Fruit fly (Drosophila melanogaster) whole organism, embryonic: ENCODE results near the gene Orct2.

Experiments
- Adf1 ChIP-seq: fragments of 200-800 bp; sonication (Bioruptor generic); IDR thresholded peaks from 2 replicates; pipeline ENCODE4 v1.3.6; 2022; ENCODE audit warnings: missing biosample characterization, missing genetic modification characterization
- Antp ChIP-seq: fragments of 200-800 bp; sonication (Bioruptor generic); optimal IDR thresholded peaks from 3 replicates; lab custom pipeline; 2016; ENCODE audit warnings: missing biosample characterization, missing genetic modification characterization
- CG10321 ChIP-seq: fragments of 200-800 bp; sonication (Bioruptor generic); IDR thresholded peaks from 2 replicates; pipeline ENCODE4 v1.3.6; 2022; ENCODE audit warnings: missing biosample characterization, missing genetic modification characterization
- CG10979 ChIP-seq: fragments of 200-800 bp; sonication (Bioruptor generic); optimal IDR thresholded peaks from 2 replicates; lab custom pipeline; 2018; ENCODE audit warnings: missing biosample characterization, mild to moderate bottlenecking, missing genetic modification characterization, moderate library complexity
- CG11247 ChIP-seq: fragments of 200-800 bp; sonication (Bioruptor generic); IDR thresholded peaks from 2 replicates; pipeline ENCODE4 v1.3.6; 2022; ENCODE audit warnings: missing biosample characterization, missing genetic modification characterization
- CG11398 ChIP-seq: fragments of 200-800 bp; sonication (Bioruptor generic); optimal IDR thresholded peaks from 2 replicates; lab custom pipeline; 2016; ENCODE audit warnings: missing biosample characterization, missing genetic modification characterization
- CG11695 ChIP-seq: fragments of 200-800 bp; sonication (Bioruptor generic); IDR thresholded peaks from 3 replicates; pipeline ENCODE4 v1.3.6; 2022; ENCODE audit warnings: missing biosample characterization, missing genetic modification characterization
- CG1233 ChIP-seq: fragments of 200-800 bp; sonication (Bioruptor generic); optimal IDR thresholded peaks from 4 replicates; lab custom pipeline; 2018; ENCODE audit warnings: missing biosample characterization, mild to moderate bottlenecking, missing genetic modification characterization
- CG13894 ChIP-seq: fragments of 200-800 bp; sonication (Bioruptor generic); optimal IDR thresholded peaks from 3 replicates; lab custom pipeline; 2018; ENCODE audit warnings: missing biosample characterization, mild to moderate bottlenecking, missing genetic modification characterization, moderate library complexity
- CG16779 ChIP-seq: fragments of 200-800 bp; sonication (Bioruptor generic); IDR thresholded peaks from 2 replicates; pipeline ENCODE4 v1.3.6; 2022; ENCODE audit warnings: missing biosample characterization, missing genetic modification characterization
- CG16815 ChIP-seq: fragments of 200-800 bp; sonication (Bioruptor generic); optimal IDR thresholded peaks from 3 replicates; lab custom pipeline; 2017; ENCODE audit warnings: missing biosample characterization, mild to moderate bottlenecking, missing genetic modification characterization
- CG17912 ChIP-seq: fragments of 200-800 bp; sonication (Bioruptor generic); optimal IDR thresholded peaks from 2 replicates; lab custom pipeline; 2018; ENCODE audit warnings: missing biosample characterization, mild to moderate bottlenecking, missing genetic modification characterization
- CG32772 ChIP-seq: fragments of 200-800 bp; sonication (Bioruptor generic); IDR thresholded peaks from 2 replicates; pipeline ENCODE4 v1.3.6; 2022; ENCODE audit warnings: missing biosample characterization, missing genetic modification characterization
- CG34224 ChIP-seq: fragments of 200-800 bp; sonication (Bioruptor generic); IDR thresholded peaks from 3 replicates; pipeline ENCODE4 v1.3.6; 2022; ENCODE audit warnings: missing biosample characterization, missing genetic modification characterization; ENCODE audit not compliant: partially characterized antibody
- CG6175 ChIP-seq: fragments of 200-800 bp; sonication (Bioruptor generic); IDR thresholded peaks from 3 replicates; pipeline ENCODE4 v1.3.6; 2022; ENCODE audit warnings: missing biosample characterization, missing genetic modification characterization
- CG6854 ChIP-seq: fragments of 200-800 bp; sonication (Bioruptor generic); optimal IDR thresholded peaks from 3 replicates; lab custom pipeline; 2017; ENCODE audit warnings: missing biosample characterization, mild to moderate bottlenecking, missing genetic modification characterization
- CG7271 ChIP-seq: fragments of 200-800 bp; sonication (Bioruptor generic); optimal IDR thresholded peaks from 2 replicates; lab custom pipeline; 2018; ENCODE audit warnings: missing biosample characterization, mild to moderate bottlenecking, missing genetic modification characterization, moderate library complexity
- CG7786 ChIP-seq: fragments of 200-800 bp; sonication (Bioruptor generic); optimal IDR thresholded peaks from 2 replicates; lab custom pipeline; 2016; ENCODE audit warnings: missing biosample characterization, missing genetic modification characterization
- CHES-1-like ChIP-seq: fragments of 200-800 bp; sonication (Bioruptor generic); optimal IDR thresholded peaks from 2 replicates; lab custom pipeline; 2016; ENCODE audit warnings: missing biosample characterization, missing genetic modification characterization
- D19A ChIP-seq: fragments of 200-800 bp; optimal IDR thresholded peaks from 3 replicates; lab custom pipeline; 2019; ENCODE audit warnings: missing biosample characterization, mild to moderate bottlenecking, missing genetic modification characterization, moderate library complexity
- Dek ChIP-seq: fragments of 200-800 bp; sonication (Bioruptor generic); optimal IDR thresholded peaks from 3 replicates; lab custom pipeline; 2019; ENCODE audit warnings: missing biosample characterization, mild to moderate bottlenecking, missing genetic modification characterization, moderate library complexity
- Drgx ChIP-seq: fragments of 200-800 bp; sonication (Bioruptor generic); IDR thresholded peaks from 2 replicates; pipeline ENCODE4 v1.3.6; 2022; ENCODE audit warnings: missing biosample characterization, missing genetic modification characterization
- ERR ChIP-seq: fragments of 200-800 bp; sonication (Bioruptor generic); optimal IDR thresholded peaks from 2 replicates; lab custom pipeline; 2016; ENCODE audit warnings: missing biosample characterization, missing genetic modification characterization
- Eip74EF ChIP-seq, 2 experiments: fragments of 200-800 bp in 1 of 2; fragments of >200 bp in 1 of 2; sonication (Bioruptor generic) in 1 of 2; optimal IDR thresholded peaks; 2 replicates each; lab custom pipeline; 2017 to 2019; ENCODE audit warnings: missing biosample characterization in 2 of 2, missing genetic modification characterization in 2 of 2, mild to moderate bottlenecking in 1 of 2, moderate library complexity in 1 of 2
- HLH54F ChIP-seq: fragments of 200-800 bp; sonication (Bioruptor generic); optimal IDR thresholded peaks from 3 replicates; lab custom pipeline; 2016; ENCODE audit warnings: missing biosample characterization, missing genetic modification characterization
- Hmx ChIP-seq: fragments of 200-800 bp; sonication (Bioruptor generic); optimal IDR thresholded peaks from 2 replicates; lab custom pipeline; 2016; ENCODE audit warnings: missing biosample characterization, missing genetic modification characterization
- Hr3 ChIP-seq: fragments of 200-800 bp; sonication (Bioruptor generic); optimal IDR thresholded peaks from 3 replicates; lab custom pipeline; 2016; ENCODE audit warnings: missing biosample characterization, missing genetic modification characterization
- Side ChIP-seq: fragments of 200-800 bp; sonication (Bioruptor generic); optimal IDR thresholded peaks from 2 replicates; lab custom pipeline; 2016; ENCODE audit warnings: missing biosample characterization, missing genetic modification characterization
- Xbp1 ChIP-seq: fragments of 200-800 bp; sonication (Bioruptor generic); optimal IDR thresholded peaks from 3 replicates; lab custom pipeline; 2016; ENCODE audit warnings: missing biosample characterization, mild to moderate bottlenecking, missing genetic modification characterization
- YL-1 ChIP-seq: fragments of 200-800 bp; sonication (Bioruptor generic); optimal IDR thresholded peaks from 3 replicates; lab custom pipeline; 2017; ENCODE audit warnings: missing biosample characterization, mild to moderate bottlenecking, missing genetic modification characterization
- ac ChIP-seq: fragments of 200-800 bp; sonication (Bioruptor generic); optimal IDR thresholded peaks from 3 replicates; lab custom pipeline; 2017; ENCODE audit warnings: missing biosample characterization, mild to moderate bottlenecking, missing genetic modification characterization
- aop ChIP-seq: fragments of 200-800 bp; sonication (Bioruptor generic); IDR thresholded peaks from 2 replicates; pipeline ENCODE4 v1.3.6; 2022; ENCODE audit warnings: missing biosample characterization, missing genetic modification characterization
- ap ChIP-seq: fragments of 200-800 bp; sonication (Bioruptor generic); IDR thresholded peaks from 2 replicates; pipeline ENCODE4 v1.3.6; 2022; ENCODE audit warnings: missing biosample characterization, missing genetic modification characterization
- croc ChIP-seq: fragments of 200-800 bp; sonication (Bioruptor generic); conservative IDR thresholded peaks from 3 replicates; pipeline ENCODE4 v1.3.6; 2022; ENCODE audit warnings: missing biosample characterization, missing genetic modification characterization
- danr ChIP-seq: fragments of 200-800 bp; sonication (Bioruptor generic); IDR thresholded peaks from 2 replicates; pipeline ENCODE4 v1.3.6; 2022; ENCODE audit warnings: missing biosample characterization, missing genetic modification characterization
- dm ChIP-seq: fragments of 200-800 bp; sonication (Bioruptor generic); optimal IDR thresholded peaks from 3 replicates; lab custom pipeline; 2016; ENCODE audit warnings: missing biosample characterization, missing genetic modification characterization
- en ChIP-seq: fragments of 200-800 bp; sonication (Bioruptor generic); optimal IDR thresholded peaks from 2 replicates; lab custom pipeline; 2016; ENCODE audit warnings: missing biosample characterization, missing genetic modification characterization
- gsb ChIP-seq: fragments of 200-800 bp; sonication (Bioruptor generic); IDR thresholded peaks from 2 replicates; pipeline ENCODE4 v1.3.6; 2022; ENCODE audit warnings: missing biosample characterization, missing genetic modification characterization
- lola ChIP-seq, 3 experiments: fragments of >200 bp in 2 of 3; fragments of 200-800 bp in 1 of 3; sonication (Bioruptor generic) in 1 of 3; optimal IDR thresholded peaks; 2 replicates each; lab custom pipeline; 2017 to 2019; ENCODE audit warnings: missing biosample characterization in 3 of 3, missing genetic modification characterization in 3 of 3, mild to moderate bottlenecking in 1 of 3, moderate library complexity in 1 of 3
- mirr ChIP-seq: fragments of 200-800 bp; sonication (Bioruptor generic); optimal IDR thresholded peaks from 3 replicates; lab custom pipeline; 2018; ENCODE audit warnings: missing biosample characterization, mild to moderate bottlenecking, missing genetic modification characterization
- otp ChIP-seq: fragments of 200-800 bp; sonication (Bioruptor generic); IDR thresholded peaks from 3 replicates; pipeline ENCODE4, ENCODE4 v1.3.6; 2022; ENCODE audit warnings: missing biosample characterization, missing genetic modification characterization
- pros ChIP-seq: fragments of 200-800 bp; sonication (Bioruptor generic); optimal IDR thresholded peaks from 3 replicates; lab custom pipeline; 2019; ENCODE audit warnings: missing biosample characterization, mild to moderate bottlenecking, missing genetic modification characterization, moderate library complexity
- pum ChIP-seq: fragments of 200-800 bp; sonication (Bioruptor generic); optimal IDR thresholded peaks from 2 replicates; lab custom pipeline; 2016; ENCODE audit warnings: missing biosample characterization, missing genetic modification characterization
- ro ChIP-seq: fragments of 200-800 bp; sonication (Bioruptor generic); IDR thresholded peaks from 2 replicates; pipeline ENCODE4 v1.3.6; 2022; ENCODE audit warnings: missing biosample characterization, missing genetic modification characterization
- ssp ChIP-seq: fragments of 200-800 bp; sonication (Bioruptor generic); IDR thresholded peaks from 2 replicates; pipeline ENCODE4 v1.3.6; 2022; ENCODE audit warnings: missing biosample characterization, missing genetic modification characterization
- toy ChIP-seq: fragments of 200-800 bp; sonication (Bioruptor generic); IDR thresholded peaks from 2 replicates; pipeline ENCODE4 v1.3.6; 2022; ENCODE audit warnings: missing biosample characterization, missing genetic modification characterization
- trem ChIP-seq: fragments of 200-800 bp; optimal IDR thresholded peaks from 3 replicates; lab custom pipeline; 2019; ENCODE audit warnings: missing biosample characterization, mild to moderate bottlenecking, missing genetic modification characterization, moderate library complexity
- trh ChIP-seq: fragments of 200-800 bp; sonication (Bioruptor generic); optimal IDR thresholded peaks from 2 replicates; lab custom pipeline; 2016; ENCODE audit warnings: missing biosample characterization, missing genetic modification characterization
- yki ChIP-seq: fragments of >200 bp; optimal IDR thresholded peaks from 3 replicates; lab custom pipeline; 2018

Orct2 gene

dm6 chr3R:24276104-24277008, 3.5 kb downstream of the Orct2 start, which contains the start of gene Orct (continued):
- peak in 1 of 2 experiments; percentile 71 for TF ChIP-seq Eip74EF (GFP tag; optimal IDR thresholded peaks at IDR 0.05; lab: Kevin White, UChicago)
- TF ChIP-seq YL-1 = peak; percentile 5
- peak; percentile 15 for TF ChIP-seq trem (tag; lab: Kevin White, UChicago)
- TF ChIP-seq pros = peak; percentile 65
- TF ChIP-seq Side (GFP tag; lab: Kevin White, UChicago) = no peak
- TF ChIP-seq Antp (GFP tag; lab: Kevin White, UChicago) = peak; percentile 58
- peak; percentile 87 for TF ChIP-seq HLH54F (GFP tag; lab: Kevin White, UChicago)
- TF ChIP-seq CG13894 (tag; lab: Kevin White, UChicago) = peak; percentile 64
- peak; percentile 85 for TF ChIP-seq D19A (tag; lab: Kevin White, UChicago)
- peak; percentile 53; the same call in 1 of the 2 replicates for TF ChIP-seq Drgx (GFP tag; lab: Robert Waterston, UW)
- peak; percentile 59; the same call in 1 of the 2 replicates for TF ChIP-seq CG11247 (GFP tag; lab: Robert Waterston, UW)
- TF ChIP-seq Xbp1 = peak; percentile 60
- peak; percentile 55 for TF ChIP-seq Hmx
- peak; percentile 79 for TF ChIP-seq CG1233 (GFP tag; lab: Kevin White, UChicago)
- TF ChIP-seq CG34224 = no peak
- peak; percentile 15 for TF ChIP-seq ERR (GFP tag; lab: Kevin White, UChicago)
- TF ChIP-seq aop (GFP tag; lab: Robert Waterston, UW) = no peak
- TF ChIP-seq toy (GFP tag; lab: Robert Waterston, UW) = 0 out of 2 replicates have a peak, but pooled peaks have one; percentile 51
- peak; percentile 77 for TF ChIP-seq CG6854 (GFP tag; lab: Kevin White, UChicago)
- no peak for TF ChIP-seq ac (GFP tag; lab: Kevin White, UChicago)
- peak; percentile 47 for TF ChIP-seq gsb (GFP tag; lab: Robert Waterston, UW)
- peak; percentile 69 for TF ChIP-seq CG16815 (GFP tag; lab: Kevin White, UChicago)
- TF ChIP-seq en (GFP tag; lab: Kevin White, UChicago) = no peak
- TF ChIP-seq Hr3 (GFP tag; lab: Kevin White, UChicago) = peak; percentile 61
- TF ChIP-seq CG11695 (GFP tag; lab: Robert Waterston, UW) = peak; percentile 72
- peak; percentile 26; the same call in 1 of the 2 replicates for TF ChIP-seq CG32772 (GFP tag; lab: Robert Waterston, UW)
- TF ChIP-seq Dek (tag; lab: Kevin White, UChicago) = peak; percentile 78
- TF ChIP-seq Adf1 = peak; percentile 45; the same call in 1 of the 2 replicates
- TF ChIP-seq CG10321 (GFP tag; lab: Robert Waterston, UW) = no peak
- TF ChIP-seq CG6175 (GFP tag; lab: Robert Waterston, UW) = 0 out of 3 replicates have a peak, but pooled peaks have one; percentile 65
- TF ChIP-seq ap (GFP tag; lab: Robert Waterston, UW) = no peak
- no peak for TF ChIP-seq CG17912
- TF ChIP-seq pum (GFP tag; lab: Kevin White, UChicago) = peak; percentile 55
- no peak for TF ChIP-seq ro
- peak; percentile 33; the same call in 1 of the 2 replicates for TF ChIP-seq ssp (GFP tag; lab: Robert Waterston, UW)
- peak; percentile 68 for TF ChIP-seq CG7786 (GFP tag; lab: Kevin White, UChicago)
- peak in 1 of 3 experiments; percentile 62 for TF ChIP-seq lola (GFP tag; optimal IDR thresholded peaks at IDR 0.05; lab: Kevin White, UChicago)
- TF ChIP-seq otp (GFP tag; lab: Robert Waterston, UW) = peak; percentile 32; the same call in 1 of the 3 replicates
- peak; percentile 41 for TF ChIP-seq CG10979
- TF ChIP-seq danr (GFP tag; lab: Robert Waterston, UW) = no peak
- no peak for TF ChIP-seq CG7271 (tag; lab: Kevin White, UChicago)
- TF ChIP-seq CHES-1-like (GFP tag; lab: Kevin White, UChicago) = peak; percentile 62
- TF ChIP-seq dm = peak; percentile 68
- TF ChIP-seq yki (lab: Kevin White, UChicago) = no peak
- peak; percentile 59 for TF ChIP-seq mirr (GFP tag; lab: Kevin White, UChicago)
- TF ChIP-seq CG11398 (GFP tag; lab: Kevin White, UChicago) = peak; percentile 33
- no peak for TF ChIP-seq CG16779 (GFP tag; lab: Robert Waterston, UW)
- TF ChIP-seq trh = no peak
- no peak for TF ChIP-seq croc
